Worm (Caenorhabditis elegans): ENCODE data around the gene K01D12.1.
"Not testable (repeated sequence)": the region's sequence is repeated elsewhere in the genome, so short reads cannot be mapped to it uniquely, and the experiment has no call there.

The K01D12.1 gene

ce11 chrV:12361644-12362043 is 15.7 kb upstream of the K01D12.1 start, which contains the start of gene fipr-1:
Gene fipr-1, minus strand, starts transcription at chrV:12361744.
- TF ChIP-seq unc-62 (GFP tag; optimal IDR thresholded peaks at IDR 0.05) = no peak

ce11 chrV:12365104-12365503 is 12.3 kb upstream of the K01D12.1 start, which contains the start of gene fipr-2:
Gene fipr-2, plus strand, starts transcription at chrV:12365348.
- TF ChIP-seq unc-62 (GFP tag; optimal IDR thresholded peaks at IDR 0.05) = no peak

ce11 chrV:12369437-12369836 is 7.9 kb upstream of the K01D12.1 start, which contains the start of gene gcy-13:
Gene gcy-13, minus strand, starts transcription at chrV:12369537.
- no peak for TF ChIP-seq unc-62 (GFP tag; optimal IDR thresholded peaks at IDR 0.05)

- no peak for TF ChIP-seq unc-62 (GFP tag; optimal IDR thresholded peaks at IDR 0.05)
Observed at ce11 chrV:12371386-12371785, 6.0 kb upstream of the K01D12.1 start, which contains the start of gene F23H12.7. Gene F23H12.7, plus strand, starts transcription at chrV:12371686.

ce11 chrV:12374252-12374651 is 3.1 kb upstream of the K01D12.1 start, which contains the start of gene F23H12.10:
Gene F23H12.10, minus strand, starts transcription at chrV:12374263.
- TF ChIP-seq unc-62 (GFP tag; optimal IDR thresholded peaks at IDR 0.05) = not testable (repeated sequence)

- TF ChIP-seq unc-62 (GFP tag; optimal IDR thresholded peaks at IDR 0.05) = no peak
Observed at ce11 chrV:12386154-12386553, 8.8 kb downstream of the K01D12.1 start, which contains the start of gene K01D12.15. Gene K01D12.15, plus strand, starts transcription at chrV:12386454.

- TF ChIP-seq unc-62 (GFP tag; optimal IDR thresholded peaks at IDR 0.05) = no peak
Observed at ce11 chrV:12395699-12396098, 18.3 kb downstream of the K01D12.1 start, which contains the start of gene twk-14. Gene twk-14, minus strand, starts transcription at chrV:12395706.

ce11 chrV:12397545-12397944 is 20.2 kb downstream of the K01D12.1 start, which contains the start of gene K01D12.5:
Gene K01D12.5, plus strand, starts transcription at chrV:12397845.
- TF ChIP-seq unc-62 (GFP tag; optimal IDR thresholded peaks at IDR 0.05) = no peak

ce11 chrV:12400677-12401236 is 23.4 kb downstream of the K01D12.1 start, which contains the start of the genes K01D12.20 and miga-1:
Gene K01D12.20, minus strand, starts transcription at chrV:12400814.
Gene miga-1, minus strand, starts transcription at chrV:12400859.
- TF ChIP-seq unc-62 (GFP tag; optimal IDR thresholded peaks at IDR 0.05) = no peak

ce11 chrV:12401383-12401782 is 24.0 kb downstream of the K01D12.1 start, which contains the start of gene K01D12.7:
Gene K01D12.7, minus strand, starts transcription at chrV:12401483.
- TF ChIP-seq unc-62 (GFP tag; optimal IDR thresholded peaks at IDR 0.05) = no peak

- no peak for TF ChIP-seq unc-62 (GFP tag; optimal IDR thresholded peaks at IDR 0.05)
Observed at ce11 chrV:12402355-12402754, 25.0 kb downstream of the K01D12.1 start, which contains the start of gene K01D12.8. Gene K01D12.8, plus strand, starts transcription at chrV:12402655.

- TF ChIP-seq unc-62 (GFP tag; optimal IDR thresholded peaks at IDR 0.05) = no peak
Observed at ce11 chrV:12404544-12404943, 27.2 kb downstream of the K01D12.1 start, which contains the start of gene K01D12.9. Gene K01D12.9, minus strand, starts transcription at chrV:12404644.

ce11 chrV:12405929-12406328 is 28.6 kb downstream of the K01D12.1 start, which contains the start of gene K01D12.10:
Gene K01D12.10, plus strand, starts transcription at chrV:12406229.
- no peak for TF ChIP-seq unc-62 (GFP tag; optimal IDR thresholded peaks at IDR 0.05)

ce11 chrV:12406514-12406913 is 29.2 kb downstream of the K01D12.1 start:
- no peak for TF ChIP-seq unc-62 (GFP tag; optimal IDR thresholded peaks at IDR 0.05)

ce11 chrV:12408525-12408924 is 31.2 kb downstream of the K01D12.1 start, which contains the start of gene cdr-4:
Gene cdr-4, minus strand, starts transcription at chrV:12408625.
- TF ChIP-seq unc-62 (GFP tag; optimal IDR thresholded peaks at IDR 0.05) = no peak

ce11 chrV:12408996-12409395 is 31.6 kb downstream of the K01D12.1 start:
- no peak for TF ChIP-seq unc-62 (GFP tag; optimal IDR thresholded peaks at IDR 0.05)

Data from whole organism, dauer.